Worm (Caenorhabditis elegans) whole organism, L3 larva: ENCODE measurements around the gene ncs-7.

Experiments
- ZK546.5 ChIP-seq: sonication (generic microtip); optimal IDR thresholded peaks from 2 replicates; lab custom pipeline; 2017; ENCODE audit warnings: missing biosample characterization, missing genetic modification characterization
- ama-1 ChIP-seq: fragments of 150-350 bp; optimal IDR thresholded peaks from 2 replicates; lab custom pipeline; 2018
- ceh-16 ChIP-seq: sonication (generic microtip); optimal IDR thresholded peaks from 2 replicates; lab custom pipeline; 2017; ENCODE audit warnings: missing biosample characterization, missing genetic modification characterization
- elt-1 ChIP-seq: fragments of 150-350 bp; optimal IDR thresholded peaks from 2 replicates; lab custom pipeline; 2014; ENCODE audit warnings: missing biosample characterization, missing genetic modification characterization
- elt-2 ChIP-seq: sonication (generic microtip); optimal IDR thresholded peaks from 2 replicates; lab custom pipeline; 2016; ENCODE audit warnings: missing genetic modification reagents, mild to moderate bottlenecking, missing genetic modification characterization, missing compliant biosample characterization
- elt-3 ChIP-seq, 3 experiments: fragments of 150-350 bp in 1 of 3; sonication (generic microtip) in 2 of 3; optimal IDR thresholded peaks; 2 replicates in 2 of 3; 4 replicates in 1 of 3; lab custom pipeline; 2014 to 2017; ENCODE audit warnings: missing biosample characterization in 3 of 3, missing genetic modification characterization in 3 of 3
- eor-1 ChIP-seq, 2 experiments: fragments of 150-350 bp; optimal IDR thresholded peaks; 2 replicates each; lab custom pipeline; 2014 to 2018; ENCODE audit warnings: missing biosample characterization in 2 of 2, missing genetic modification characterization in 2 of 2
- fkh-10 ChIP-seq: sonication (generic microtip); optimal IDR thresholded peaks from 2 replicates; lab custom pipeline; 2017; ENCODE audit warnings: missing biosample characterization, missing genetic modification reagents, missing genetic modification characterization
- hmg-11 ChIP-seq: sonication (generic microtip); optimal IDR thresholded peaks from 2 replicates; lab custom pipeline; 2016; ENCODE audit warnings: missing genetic modification characterization, missing compliant biosample characterization
- lin-15B ChIP-seq: fragments of 150-350 bp; optimal IDR thresholded peaks from 2 replicates; lab custom pipeline; 2014; ENCODE audit warnings: missing biosample characterization, missing genetic modification characterization
- lin-39 ChIP-seq: fragments of 150-350 bp; optimal IDR thresholded peaks from 2 replicates; lab custom pipeline; 2018; ENCODE audit warnings: missing biosample characterization, missing genetic modification reagents, missing genetic modification characterization
- mdl-1 ChIP-seq: fragments of 150-350 bp; optimal IDR thresholded peaks from 2 replicates; lab custom pipeline; 2014; ENCODE audit warnings: missing biosample characterization, missing genetic modification characterization
- mml-1 ChIP-seq: fragments of 150-350 bp; sonication (generic microtip); optimal IDR thresholded peaks from 3 replicates; lab custom pipeline; 2014; ENCODE audit warnings: missing biosample characterization, missing genetic modification characterization
- nfya-1 ChIP-seq: sonication (generic microtip); optimal IDR thresholded peaks from 2 replicates; lab custom pipeline; 2017; ENCODE audit warnings: missing genetic modification characterization, mild to moderate bottlenecking, missing compliant biosample characterization, antibody characterized with exemption, moderate library complexity; ENCODE audit not compliant: insufficient read depth
- nhr-11 ChIP-seq: fragments of 150-350 bp; optimal IDR thresholded peaks from 2 replicates; lab custom pipeline; 2014; ENCODE audit warnings: missing biosample characterization, missing genetic modification characterization
- nhr-12 ChIP-seq: fragments of 150-350 bp; optimal IDR thresholded peaks from 2 replicates; lab custom pipeline; 2014; ENCODE audit warnings: missing biosample characterization, missing genetic modification characterization
- nhr-237 ChIP-seq: fragments of 150-350 bp; optimal IDR thresholded peaks from 2 replicates; lab custom pipeline; 2014; ENCODE audit warnings: missing biosample characterization, missing genetic modification characterization
- nhr-28 ChIP-seq: fragments of 150-350 bp; optimal IDR thresholded peaks from 2 replicates; lab custom pipeline; 2014; ENCODE audit warnings: missing biosample characterization, missing genetic modification characterization
- nhr-43 ChIP-seq: sonication (generic microtip); optimal IDR thresholded peaks from 2 replicates; lab custom pipeline; 2016; ENCODE audit warnings: mild to moderate bottlenecking, missing genetic modification characterization, missing compliant biosample characterization; ENCODE audit not compliant: poor library complexity, severe bottlenecking
- nhr-77 ChIP-seq: fragments of 150-350 bp; optimal IDR thresholded peaks from 2 replicates; lab custom pipeline; 2014; ENCODE audit warnings: missing biosample characterization, missing genetic modification characterization
- pha-4 ChIP-seq: fragments of 150-350 bp; optimal IDR thresholded peaks from 2 replicates; lab custom pipeline; 2014; ENCODE audit warnings: missing biosample characterization, missing genetic modification reagents, missing genetic modification characterization
- pqm-1 ChIP-seq: fragments of 150-350 bp; optimal IDR thresholded peaks from 2 replicates; lab custom pipeline; 2017; ENCODE audit warnings: missing biosample characterization, missing genetic modification characterization, inconsistent platforms
- sea-2 ChIP-seq: fragments of 150-350 bp; sonication (generic microtip); optimal IDR thresholded peaks from 4 replicates; lab custom pipeline; 2014; ENCODE audit warnings: missing biosample characterization, missing genetic modification reagents, missing genetic modification characterization
- skn-1 ChIP-seq: fragments of 150-350 bp; optimal IDR thresholded peaks from 2 replicates; lab custom pipeline; 2014; ENCODE audit warnings: missing biosample characterization, missing genetic modification characterization
- unc-39 ChIP-seq: sonication (generic microtip); optimal IDR thresholded peaks from 4 replicates; lab custom pipeline; 2017; ENCODE audit warnings: missing biosample characterization, missing genetic modification characterization
- zag-1 ChIP-seq: fragments of 150-350 bp; optimal IDR thresholded peaks from 2 replicates; lab custom pipeline; 2014; ENCODE audit warnings: missing biosample characterization, missing genetic modification characterization

Gene ncs-7

ce11 chrX:17611180-17611579 is 3.2 kb upstream of the ncs-7 start:
- TF ChIP-seq skn-1 (no peak), nfya-1 (tag; lab: Kevin White, UChicago) (peak; percentile 23), unc-39 (no peak)

- TF ChIP-seq ama-1 (lab: Kevin White, UChicago) = no peak
- no peak for TF ChIP-seq mdl-1 (tag; lab: Kevin White, UChicago)
- TF ChIP-seq eor-1 (tag; optimal IDR thresholded peaks at IDR 0.05; lab: Kevin White, UChicago) = no peak
Measured at ce11 chrX:17613024-17613423, 1.3 kb upstream of the ncs-7 start.

ce11 chrX:17625245-17625644 is 10.9 kb downstream of the ncs-7 start:
- TF ChIP-seq nhr-12 (tag; lab: Kevin White, UChicago) (no peak), skn-1 (no peak), nhr-237 (no peak), nhr-11 (no peak), pqm-1 (no peak), pha-4 (tag; lab: Kevin White, UChicago) (no peak), unc-39 (no peak), zag-1 (tag; lab: Kevin White, UChicago) (no peak), lin-39 (no peak), elt-2 (no peak), nhr-77 (tag; lab: Kevin White, UChicago) (no peak), mdl-1 (tag; lab: Kevin White, UChicago) (no peak), elt-3 (tag; optimal IDR thresholded peaks at IDR 0.05; lab: Kevin White, UChicago) (no peak)

- no peak for TF ChIP-seq nhr-28 (tag; lab: Kevin White, UChicago)
- TF ChIP-seq ceh-16 (tag; lab: Kevin White, UChicago) = no peak
- TF ChIP-seq fkh-10 (GFP tag; lab: Kevin White, UChicago) = no peak
- TF ChIP-seq elt-1 (tag; lab: Kevin White, UChicago) = no peak
- no peak for TF ChIP-seq unc-39
Measured at ce11 chrX:17625729-17626128, 11.4 kb downstream of the ncs-7 start.

- TF ChIP-seq elt-2 (peak; percentile 18), nfya-1 (tag; lab: Kevin White, UChicago) (peak; percentile 63), nhr-77 (tag; lab: Kevin White, UChicago) (no peak)
Measured at ce11 chrX:17626599-17626998, 12.3 kb downstream of the ncs-7 start.

- TF ChIP-seq ama-1 (lab: Kevin White, UChicago) = peak; percentile 78
- TF ChIP-seq nfya-1 (tag; lab: Kevin White, UChicago) = peak; percentile 53
- TF ChIP-seq nhr-43 (tag; lab: Kevin White, UChicago) = peak; percentile 27
- TF ChIP-seq sea-2 (GFP tag; lab: Kevin White, UChicago) = no peak
- TF ChIP-seq lin-39 = peak; percentile 69
Measured at ce11 chrX:17627382-17627781, 13.0 kb downstream of the ncs-7 start.

- TF ChIP-seq mml-1 (no peak), nhr-43 (tag; lab: Kevin White, UChicago) (no peak), eor-1 (tag; optimal IDR thresholded peaks at IDR 0.05; lab: Kevin White, UChicago) (no peak), lin-15B (tag; lab: Kevin White, UChicago) (no peak), elt-3 (tag; optimal IDR thresholded peaks at IDR 0.05; lab: Kevin White, UChicago) (no peak), nhr-11 (no peak), nhr-28 (tag; lab: Kevin White, UChicago) (no peak), fkh-10 (GFP tag; lab: Kevin White, UChicago) (no peak)
Measured at ce11 chrX:17627923-17628322, 13.6 kb downstream of the ncs-7 start.

- TF ChIP-seq nfya-1 (tag; lab: Kevin White, UChicago) = peak; percentile 52
- peak; percentile 12 for TF ChIP-seq fkh-10 (GFP tag; lab: Kevin White, UChicago)
- TF ChIP-seq lin-39 = peak; percentile 62
- TF ChIP-seq ama-1 (lab: Kevin White, UChicago) = peak; percentile 36
- TF ChIP-seq ZK546.5 (tag; lab: Kevin White, UChicago) = no peak
- no peak for TF ChIP-seq nhr-43 (tag; lab: Kevin White, UChicago)
- peak; percentile 52 for TF ChIP-seq hmg-11 (tag; lab: Kevin White, UChicago)
Measured at ce11 chrX:17628345-17628744, 14.0 kb downstream of the ncs-7 start.
